Fruit fly (Drosophila melanogaster) S2 (cell line): ENCODE results near the gene SCCRO.

ENCODE experiments used
- CG8478 ChIP-seq: fragments of >200 bp; optimal IDR thresholded peaks from 2 replicates; lab custom pipeline; 2018
- CTCF ChIP-seq, 2 experiments: fragments of >200 bp; optimal IDR thresholded peaks; 2 replicates each; lab custom pipeline; 2018

The SCCRO gene

dm6 chr3L:15563058-15563850, at the start of gene SCCRO, which contains the start of gene CG7739:
Gene SCCRO, plus strand, starts transcription at chr3L:15563427.
Gene CG7739, minus strand, starts transcription at chr3L:15563065.
- TF ChIP-seq CG8478 (lab: Kevin White, UChicago) (no peak), CTCF (optimal IDR thresholded peaks at IDR 0.05; lab: Kevin White, UChicago) (no peak)

dm6 chr3L:15513726-15514125, 49.5 kb upstream of the SCCRO start:
- TF ChIP-seq CTCF (optimal IDR thresholded peaks at IDR 0.05; lab: Kevin White, UChicago), result no peak
- no peak for TF ChIP-seq CG8478 (lab: Kevin White, UChicago)

dm6 chr3L:15514405-15514804, 48.8 kb upstream of the SCCRO start:
- TF ChIP-seq CTCF (optimal IDR thresholded peaks at IDR 0.05; lab: Kevin White, UChicago), result no peak
- TF ChIP-seq CG8478 (lab: Kevin White, UChicago), result no peak

- TF ChIP-seq CTCF (optimal IDR thresholded peaks at IDR 0.05; lab: Kevin White, UChicago), result no peak
- TF ChIP-seq CG8478 (lab: Kevin White, UChicago), result no peak
Measured at dm6 chr3L:15514814-15515495, 48.3 kb upstream of the SCCRO start.

- TF ChIP-seq CG8478 (lab: Kevin White, UChicago) (no peak), CTCF (optimal IDR thresholded peaks at IDR 0.05; lab: Kevin White, UChicago) (no peak)
Measured at dm6 chr3L:15516440-15516839, 46.8 kb upstream of the SCCRO start.

dm6 chr3L:15516956-15517355, 46.3 kb upstream of the SCCRO start, which contains the start of gene CG13454:
Gene CG13454, minus strand, starts transcription at chr3L:15517056.
- no peak for TF ChIP-seq CTCF (optimal IDR thresholded peaks at IDR 0.05; lab: Kevin White, UChicago)
- TF ChIP-seq CG8478 (lab: Kevin White, UChicago), result no peak

- TF ChIP-seq CG8478 (lab: Kevin White, UChicago) (no peak), CTCF (optimal IDR thresholded peaks at IDR 0.05; lab: Kevin White, UChicago) (no peak)
Measured at dm6 chr3L:15517508-15517907, 45.7 kb upstream of the SCCRO start.

- no peak for TF ChIP-seq CG8478 (lab: Kevin White, UChicago)
- TF ChIP-seq CTCF (optimal IDR thresholded peaks at IDR 0.05; lab: Kevin White, UChicago), result no peak
Measured at dm6 chr3L:15518344-15518743, 44.9 kb upstream of the SCCRO start.

dm6 chr3L:15519492-15519891, 43.7 kb upstream of the SCCRO start, which contains the start of gene mex1:
Gene mex1, minus strand, starts transcription at chr3L:15519592.
- TF ChIP-seq CG8478 (lab: Kevin White, UChicago) (no peak), CTCF (optimal IDR thresholded peaks at IDR 0.05; lab: Kevin White, UChicago) (no peak)

dm6 chr3L:15519920-15520319, 43.3 kb upstream of the SCCRO start:
- TF ChIP-seq CG8478 (lab: Kevin White, UChicago) (no peak), CTCF (optimal IDR thresholded peaks at IDR 0.05; lab: Kevin White, UChicago) (no peak)

dm6 chr3L:15520320-15520719, 42.9 kb upstream of the SCCRO start, which contains the start of gene yellow-k:
Gene yellow-k, plus strand, starts transcription at chr3L:15520620.
- TF ChIP-seq CG8478 (lab: Kevin White, UChicago), result no peak
- TF ChIP-seq CTCF (optimal IDR thresholded peaks at IDR 0.05; lab: Kevin White, UChicago), result no peak

- TF ChIP-seq CG8478 (lab: Kevin White, UChicago) (no peak), CTCF (optimal IDR thresholded peaks at IDR 0.05; lab: Kevin White, UChicago) (no peak)
Measured at dm6 chr3L:15523806-15524346, 39.4 kb upstream of the SCCRO start, which contains the start of gene CG7945. Gene CG7945, minus strand, starts transcription at chr3L:15524137.

dm6 chr3L:15525153-15525552, 38.1 kb upstream of the SCCRO start, which contains the start of gene CG33986:
Gene CG33986, minus strand, starts transcription at chr3L:15525253.
- TF ChIP-seq CTCF (optimal IDR thresholded peaks at IDR 0.05; lab: Kevin White, UChicago), result no peak
- no peak for TF ChIP-seq CG8478 (lab: Kevin White, UChicago)

dm6 chr3L:15526712-15527111, 36.5 kb upstream of the SCCRO start, which contains the start of gene CG33985:
Gene CG33985, minus strand, starts transcription at chr3L:15526812.
- TF ChIP-seq CTCF (optimal IDR thresholded peaks at IDR 0.05; lab: Kevin White, UChicago), result no peak
- TF ChIP-seq CG8478 (lab: Kevin White, UChicago), result no peak

dm6 chr3L:15527416-15527815, 35.8 kb upstream of the SCCRO start, which contains the start of gene CG42729:
Gene CG42729, minus strand, starts transcription at chr3L:15527516.
- TF ChIP-seq CTCF (optimal IDR thresholded peaks at IDR 0.05; lab: Kevin White, UChicago) (no peak), CG8478 (lab: Kevin White, UChicago) (no peak)
